Fruit fly (Drosophila melanogaster): ENCODE data around the gene Taf4.
A peak's percentile ranks its signal among the peaks of the same experiment; 100 is the strongest.

The Taf4 gene

dm6 chr3L:16165356-16166168 is 52.5 kb downstream of the Taf4 start (continued):
- TF ChIP-seq Eip74EF (GFP tag; optimal IDR thresholded peaks at IDR 0.05) (no peak), sens (GFP tag) (peak; percentile 71), Six4 (GFP tag; optimal IDR thresholded peaks at IDR 0.05) (no peak), Usf (GFP tag; optimal IDR thresholded peaks at IDR 0.05) (peak; percentile 65), Hr3 (GFP tag; optimal IDR thresholded peaks at IDR 0.05) (peak; percentile 29), Optix (GFP tag; IDR thresholded peaks at IDR 0.05) (no peak), Sox102F (GFP tag; optimal IDR thresholded peaks at IDR 0.05) (peak; percentile 44), CG2129 (GFP tag; IDR thresholded peaks at IDR 0.05; ENCODE audit: partially characterized antibody) (no peak), Dip3 (GFP tag; optimal IDR thresholded peaks at IDR 0.05) (peak; percentile 66), CG10366 (GFP tag; IDR thresholded peaks at IDR 0.05) (peak; percentile 37), Sox100B (GFP tag; optimal IDR thresholded peaks at IDR 0.05) (no peak), CG17186 (GFP tag; optimal IDR thresholded peaks at IDR 0.05) (no peak), CG10959 (GFP tag; IDR thresholded peaks at IDR 0.05) (no peak), Ssrp (tag; optimal IDR thresholded peaks at IDR 0.05) (no peak), dm (GFP tag; optimal IDR thresholded peaks at IDR 0.05) (no peak), fu2 (GFP tag; optimal IDR thresholded peaks at IDR 0.05) (peak; percentile 61), CG8944 (GFP tag; optimal IDR thresholded peaks at IDR 0.05) (peak; percentile 37), CG11695 (GFP tag; IDR thresholded peaks at IDR 0.05) (peak; percentile 50; the same call in 1 of the 3 replicates), D19A (tag; optimal IDR thresholded peaks at IDR 0.05) (no peak), CG10274 (GFP tag; optimal IDR thresholded peaks at IDR 0.05) (peak; percentile 47), her (GFP tag; optimal IDR thresholded peaks at IDR 0.05) (peak; percentile 17), cad (GFP tag; optimal IDR thresholded peaks at IDR 0.05) (no peak), fd3F (GFP tag; optimal IDR thresholded peaks at IDR 0.05) (peak; percentile 21), otp (GFP tag; IDR thresholded peaks at IDR 0.05) (0 out of 3 replicates have a peak, but pooled peaks have one; percentile 45), CG7372 (GFP tag; IDR thresholded peaks at IDR 0.05) (no peak), crc (GFP tag; optimal IDR thresholded peaks at IDR 0.05) (no peak), CG12744 (GFP tag; optimal IDR thresholded peaks at IDR 0.05) (peak; percentile 58), crp (GFP tag; optimal IDR thresholded peaks at IDR 0.05) (no peak), CG12659 (GFP tag; optimal IDR thresholded peaks at IDR 0.05) (peak; percentile 28), pnt (GFP tag; optimal IDR thresholded peaks at IDR 0.05) (peak; percentile 16), sens-2 (GFP tag; IDR thresholded peaks at IDR 0.05) (no peak), CG6813 (GFP tag; optimal IDR thresholded peaks at IDR 0.05) (no peak), Dll (GFP tag; IDR thresholded peaks at IDR 0.05; ENCODE audit: partially characterized antibody) (no peak), Fer2 (tag; optimal IDR thresholded peaks at IDR 0.05) (no peak), pfk (GFP tag; optimal IDR thresholded peaks at IDR 0.05) (no peak), nerfin-1 (tag; optimal IDR thresholded peaks at IDR 0.05) (no peak), tll (GFP tag; optimal IDR thresholded peaks at IDR 0.05) (no peak), sqz (GFP tag; optimal IDR thresholded peaks at IDR 0.05) (no peak), CG15269 (tag; optimal IDR thresholded peaks at IDR 0.05) (peak; percentile 42), CG17912 (GFP tag; optimal IDR thresholded peaks at IDR 0.05) (no peak), Dek (tag; optimal IDR thresholded peaks at IDR 0.05) (peak; percentile 9), B-H2 (GFP tag; optimal IDR thresholded peaks at IDR 0.05) (no peak), slbo (GFP tag; IDR thresholded peaks at IDR 0.05) (peak; percentile 78), disco-r (GFP tag; optimal IDR thresholded peaks at IDR 0.05) (no peak), CG6175 (GFP tag; IDR thresholded peaks at IDR 0.05) (no peak), CG3407 (GFP tag; optimal IDR thresholded peaks at IDR 0.05) (no peak), CG17385 (GFP tag; optimal IDR thresholded peaks at IDR 0.05) (peak; percentile 31), Tbp (GFP tag; optimal IDR thresholded peaks at IDR 0.05) (no peak), CG1602 (GFP tag; optimal IDR thresholded peaks at IDR 0.05) (peak; percentile 31)

Measured in whole organism, embryonic.